Fruit fly (Drosophila melanogaster) whole organism, prepupa: ENCODE data around the gene CG43245.

Source experiments
- CG16779 ChIP-seq: fragments of 200-800 bp; sonication (Bioruptor generic); optimal IDR thresholded peaks from 3 replicates; lab custom pipeline; 2017; ENCODE audit warnings: missing biosample characterization, mild to moderate bottlenecking, missing genetic modification characterization
- CG32006 ChIP-seq: fragments of 200-800 bp; sonication (Bioruptor generic); optimal IDR thresholded peaks from 3 replicates; lab custom pipeline; 2017; ENCODE audit warnings: missing biosample characterization, mild to moderate bottlenecking, missing genetic modification characterization
- CG6792 ChIP-seq: fragments of 200-800 bp; sonication (Bioruptor generic); optimal IDR thresholded peaks from 3 replicates; lab custom pipeline; 2016; ENCODE audit warnings: missing biosample characterization, missing genetic modification characterization
- Hr4 ChIP-seq: fragments of 200-800 bp; sonication (Bioruptor generic); optimal IDR thresholded peaks from 3 replicates; lab custom pipeline; 2016; ENCODE audit warnings: missing biosample characterization, missing genetic modification characterization
- OdsH ChIP-seq: fragments of 200-800 bp; sonication (Bioruptor generic); optimal IDR thresholded peaks from 3 replicates; lab custom pipeline; 2016; ENCODE audit warnings: missing biosample characterization, missing genetic modification characterization
- Sox102F ChIP-seq: fragments of 200-800 bp; sonication (Bioruptor generic); optimal IDR thresholded peaks from 2 replicates; lab custom pipeline; 2016; ENCODE audit warnings: missing biosample characterization, mild to moderate bottlenecking, missing genetic modification characterization
- eg ChIP-seq: fragments of 200-800 bp; sonication (Bioruptor generic); IDR thresholded peaks from 3 replicates; pipeline ENCODE4 v1.3.6; 2022; ENCODE audit warnings: missing biosample characterization, missing genetic modification characterization
- topi ChIP-seq: fragments of 200-800 bp; sonication (Bioruptor generic); optimal IDR thresholded peaks from 3 replicates; lab custom pipeline; 2016; ENCODE audit warnings: missing biosample characterization, missing genetic modification characterization

dm6 chr3L:10739666-10740417 lies 31.9 kb upstream of the CG43245 start:
- TF ChIP-seq topi (peak; percentile 98), CG16779 (tag; lab: Kevin White, UChicago) (peak; percentile 81), CG32006 (GFP tag; lab: Kevin White, UChicago) (peak; percentile 96), Hr4 (GFP tag; lab: Kevin White, UChicago) (peak; percentile 95), eg (GFP tag; lab: Robert Waterston, UW) (peak; percentile 90), Sox102F (GFP tag; lab: Kevin White, UChicago) (peak; percentile 94), CG6792 (GFP tag; lab: Kevin White, UChicago) (peak; percentile 95), OdsH (GFP tag; lab: Kevin White, UChicago) (peak; percentile 93)
